Worm (Caenorhabditis elegans): Measurements from ENCODE around the gene Y14H12A.2.

The Y14H12A.2 gene

DNA sequence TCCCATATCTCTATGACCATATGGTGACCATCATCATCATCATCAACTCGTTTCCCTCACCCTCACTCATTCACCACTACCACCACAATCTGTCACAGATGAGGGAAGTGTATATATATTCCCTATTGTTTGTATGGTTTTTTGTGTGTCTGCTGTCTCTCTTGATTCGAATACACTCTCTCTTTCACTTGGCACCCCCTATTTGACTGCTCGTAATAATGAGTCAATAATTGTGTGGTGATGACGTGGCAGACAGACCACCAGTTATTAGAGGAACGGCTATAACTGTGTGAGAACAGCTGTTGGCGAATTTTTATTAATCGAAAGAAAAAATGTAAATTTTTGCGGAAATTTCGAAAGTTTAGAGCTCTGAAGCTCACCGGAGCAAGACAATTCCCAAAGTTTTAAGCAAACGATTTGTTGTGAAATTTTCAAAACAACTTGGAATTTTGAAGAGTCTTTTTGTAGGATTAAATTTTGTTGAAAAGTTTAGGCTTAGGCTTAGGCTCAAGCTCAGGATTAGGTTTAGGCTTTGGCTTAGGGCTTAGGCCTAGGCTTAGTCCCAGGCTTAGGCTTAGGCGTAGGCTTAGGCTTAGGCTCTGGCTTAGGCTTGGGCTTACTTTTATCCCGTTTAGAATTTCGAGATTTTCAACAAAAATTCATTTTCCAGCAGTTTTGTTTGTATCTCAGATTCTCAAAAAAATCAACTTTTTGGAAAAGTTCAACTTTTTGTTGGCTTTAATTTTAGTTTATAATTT is 31.8 kb downstream of the Y14H12A.2 start:
- TF ChIP-seq unc-30 (tag; optimal IDR thresholded peaks at IDR 0.05) (no peak), nhr-85 (tag) (peak; percentile 1)

DNA sequence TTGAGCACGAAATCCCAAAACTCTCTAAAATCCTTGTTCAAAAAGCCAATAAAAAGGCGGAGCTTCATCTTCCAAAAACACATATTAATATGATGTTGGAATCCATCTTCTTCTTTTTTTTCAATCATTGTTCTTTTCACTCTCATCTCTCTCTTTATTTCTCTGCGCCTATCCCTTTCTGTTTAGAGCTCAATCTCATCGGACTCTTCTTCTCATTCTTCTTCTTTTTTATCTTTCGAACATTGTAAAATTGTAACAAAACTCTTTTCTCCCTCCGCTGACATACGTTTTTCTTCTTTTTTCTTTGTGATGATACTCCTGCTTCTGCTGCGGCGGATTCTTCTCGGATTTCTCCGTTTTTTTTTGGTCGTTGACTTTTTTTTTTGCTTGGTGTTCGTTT is 32.7 kb downstream of the Y14H12A.2 start:
- TF ChIP-seq nhr-237 (tag; optimal IDR thresholded peaks at IDR 0.05) (no peak), nhr-84 (tag; optimal IDR thresholded peaks at IDR 0.05) (no peak), nhr-85 (tag) (no peak), ces-1 (GFP tag; optimal IDR thresholded peaks at IDR 0.05) (no peak), ceh-82 (tag; optimal IDR thresholded peaks at IDR 0.05) (peak in 1 of 3 experiments; percentile 15), ztf-4 (tag; optimal IDR thresholded peaks at IDR 0.05) (peak; percentile 2), irx-1 (tag; optimal IDR thresholded peaks at IDR 0.05) (peak; percentile 41), nhr-20 (tag; optimal IDR thresholded peaks at IDR 0.05) (no peak), sptf-1 (tag; optimal IDR thresholded peaks at IDR 0.05) (no peak), ama-1 (optimal IDR thresholded peaks at IDR 0.05) (no peak), rnt-1 (tag; optimal IDR thresholded peaks at IDR 0.05) (peak; percentile 34), mep-1 (tag; optimal IDR thresholded peaks at IDR 0.05) (peak; percentile 42), nhr-77 (tag; optimal IDR thresholded peaks at IDR 0.05) (no peak), dsc-1 (tag; optimal IDR thresholded peaks at IDR 0.05) (peak; percentile 32), snu-23 (GFP tag; optimal IDR thresholded peaks at IDR 0.05) (peak; percentile 20), zip-4 (GFP tag; optimal IDR thresholded peaks at IDR 0.05) (no peak), lsy-2 (tag; optimal IDR thresholded peaks at IDR 0.05) (peak; percentile 37 to 43), fkh-10 (GFP tag; optimal IDR thresholded peaks at IDR 0.05) (no peak), xbp-1 (tag; optimal IDR thresholded peaks at IDR 0.05) (no peak), pag-3 (tag; optimal IDR thresholded peaks at IDR 0.05; ENCODE audit: borderline replicate concordance, insufficient read depth) (peak; percentile 30), nhr-19 (GFP tag; conservative IDR thresholded peaks at IDR 0.05) (no peak), nhr-71 (tag; optimal IDR thresholded peaks at IDR 0.05) (peak; percentile 46), lin-14 (GFP tag; optimal IDR thresholded peaks at IDR 0.05) (peak; percentile 78), tbx-2 (tag; optimal IDR thresholded peaks at IDR 0.05) (no peak), isw-1 (GFP tag; IDR thresholded peaks at IDR 0.05) (no peak), aly-2 (tag; optimal IDR thresholded peaks at IDR 0.05) (no peak), nhr-12 (tag; optimal IDR thresholded peaks at IDR 0.05) (no peak), efl-1 (optimal IDR thresholded peaks at IDR 0.05) (no peak), efl-1 (GFP tag; optimal IDR thresholded peaks at IDR 0.05 in 1 of 2) (no peak), lin-39 (tag; optimal IDR thresholded peaks at IDR 0.05) (no peak)

DNA sequence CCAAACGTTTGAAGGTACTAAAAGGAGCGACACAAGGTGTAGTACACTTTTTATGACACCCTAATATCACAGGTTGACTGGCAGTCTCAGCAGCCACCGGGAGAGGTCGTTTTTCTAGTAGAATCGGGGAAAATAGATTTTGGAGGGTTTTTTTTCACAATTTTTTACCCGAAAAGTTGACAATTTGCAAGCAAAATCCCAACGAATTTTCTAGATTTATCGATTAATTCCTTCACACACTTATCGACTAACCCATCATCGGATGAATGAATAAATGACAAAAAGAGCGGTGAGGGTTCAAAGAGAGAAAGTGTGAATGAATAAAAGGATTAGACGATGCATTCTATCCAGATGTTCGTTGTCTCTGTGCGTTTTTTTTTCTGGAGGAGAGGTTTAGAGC is 33.5 kb downstream of the Y14H12A.2 start:
- peak; percentile 15 for TF ChIP-seq fkh-8 (tag; optimal IDR thresholded peaks at IDR 0.05)
- TF ChIP-seq dsc-1 (tag; optimal IDR thresholded peaks at IDR 0.05), result peak; percentile 49
- TF ChIP-seq elt-3 (tag; optimal IDR thresholded peaks at IDR 0.05), result no peak

DNA sequence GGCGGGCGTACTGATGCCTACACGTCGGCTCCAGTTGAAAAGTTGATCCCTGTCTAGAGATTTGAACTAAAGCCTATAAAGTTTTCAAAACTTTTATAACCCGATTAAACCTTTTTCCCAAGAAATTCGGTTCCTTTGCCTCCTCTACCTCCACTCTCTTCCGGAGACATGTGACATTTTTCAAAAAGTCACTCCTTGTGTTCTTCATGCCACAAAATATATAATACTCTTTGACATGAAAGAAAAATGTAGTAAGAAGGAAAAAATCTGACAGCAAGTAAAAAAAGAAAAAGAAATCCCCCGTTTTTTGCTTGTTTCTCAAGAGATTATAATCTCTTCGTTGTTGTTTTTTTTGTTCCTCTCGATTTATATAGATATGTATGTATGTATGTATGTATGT is 34.6 kb downstream of the Y14H12A.2 start:
- TF ChIP-seq mep-1 (tag; optimal IDR thresholded peaks at IDR 0.05) (no peak), lin-14 (GFP tag; optimal IDR thresholded peaks at IDR 0.05) (peak; percentile 44), blmp-1 (tag; optimal IDR thresholded peaks at IDR 0.05) (peak; percentile 4), hlh-4 (tag; optimal IDR thresholded peaks at IDR 0.05) (no peak), unc-98 (GFP tag; IDR thresholded peaks at IDR 0.05) (no peak), fkh-8 (tag; optimal IDR thresholded peaks at IDR 0.05) (peak; percentile 9), jun-1 (tag; optimal IDR thresholded peaks at IDR 0.05) (no peak), dpl-1 (GFP tag; optimal IDR thresholded peaks at IDR 0.05) (no peak), nhr-19 (GFP tag; conservative IDR thresholded peaks at IDR 0.05) (no peak), nhr-90 (tag; optimal IDR thresholded peaks at IDR 0.05; ENCODE audit: poor library complexity) (no peak), efl-1 (optimal IDR thresholded peaks at IDR 0.05) (no peak), efl-1 (GFP tag; optimal IDR thresholded peaks at IDR 0.05 in 1 of 2) (peak in 1 of 2 experiments; percentile 68), lin-39 (tag; optimal IDR thresholded peaks at IDR 0.05) (no peak), skn-1 (tag; optimal IDR thresholded peaks at IDR 0.05) (no peak), nhr-77 (tag; optimal IDR thresholded peaks at IDR 0.05) (no peak), ceh-88 (GFP tag; IDR thresholded peaks at IDR 0.05) (no peak), lin-35 (GFP tag; optimal IDR thresholded peaks at IDR 0.05) (no peak), zip-4 (GFP tag; optimal IDR thresholded peaks at IDR 0.05) (no peak), vab-15 (tag; optimal IDR thresholded peaks at IDR 0.05) (no peak), fkh-10 (GFP tag; optimal IDR thresholded peaks at IDR 0.05) (no peak), lsy-2 (tag; optimal IDR thresholded peaks at IDR 0.05) (no peak), ceh-8 (GFP tag; optimal IDR thresholded peaks at IDR 0.05) (no peak), egl-13 (tag; optimal IDR thresholded peaks at IDR 0.05) (no peak), sptf-1 (tag; optimal IDR thresholded peaks at IDR 0.05) (no peak), ceh-90 (tag; optimal IDR thresholded peaks at IDR 0.05) (no peak), ztf-4 (tag; optimal IDR thresholded peaks at IDR 0.05) (no peak), irx-1 (tag; optimal IDR thresholded peaks at IDR 0.05) (no peak)
